Fruit fly (Drosophila melanogaster) whole organism, pupa: ENCODE data around the gene CG10365.

ENCODE experiments used
- CG12605 ChIP-seq: fragments of 200-800 bp; sonication (Bioruptor generic); IDR thresholded peaks from 2 replicates; pipeline ENCODE4 v1.3.6; 2022; ENCODE audit warnings: missing biosample characterization, missing genetic modification characterization
- CG14655 ChIP-seq: fragments of 200-800 bp; sonication (Bioruptor generic); optimal IDR thresholded peaks from 3 replicates; lab custom pipeline; 2017; ENCODE audit warnings: mild to moderate bottlenecking, missing biosample characterization, missing genetic modification reagents, missing genetic modification characterization
- CG15710 ChIP-seq: fragments of 200-800 bp; sonication (Bioruptor generic); optimal IDR thresholded peaks from 2 replicates; lab custom pipeline; 2018; ENCODE audit warnings: missing biosample characterization, mild to moderate bottlenecking, missing genetic modification characterization, moderate library complexity
- CG17806 ChIP-seq: fragments of 200-800 bp; sonication (Bioruptor generic); optimal IDR thresholded peaks from 2 replicates; lab custom pipeline; 2018; ENCODE audit warnings: missing biosample characterization, mild to moderate bottlenecking, missing genetic modification characterization, moderate library complexity
- CG4496 ChIP-seq: fragments of 200-800 bp; sonication (Bioruptor generic); IDR thresholded peaks from 3 replicates; pipeline ENCODE4 v1.3.6; 2022; ENCODE audit warnings: missing biosample characterization, missing genetic modification characterization
- CG8159 ChIP-seq: fragments of 200-800 bp; sonication (Bioruptor generic); optimal IDR thresholded peaks from 3 replicates; lab custom pipeline; 2018; ENCODE audit warnings: missing biosample characterization, mild to moderate bottlenecking, missing genetic modification characterization, moderate library complexity
- CG8301 ChIP-seq: fragments of 200-800 bp; sonication (Bioruptor generic); optimal IDR thresholded peaks from 2 replicates; lab custom pipeline; 2018; ENCODE audit warnings: missing biosample characterization, mild to moderate bottlenecking, missing genetic modification characterization
- D1 ChIP-seq: fragments of 200-800 bp; sonication (Bioruptor generic); optimal IDR thresholded peaks from 2 replicates; lab custom pipeline; 2018; ENCODE audit warnings: missing biosample characterization, mild to moderate bottlenecking, missing genetic modification characterization, moderate library complexity
- EcR ChIP-seq: fragments of 200-800 bp; sonication (Bioruptor generic); optimal IDR thresholded peaks from 3 replicates; lab custom pipeline; 2019; ENCODE audit warnings: missing biosample characterization, missing genetic modification characterization, mild to moderate bottlenecking, moderate library complexity, missing genetic modification reagents
- Ets98B ChIP-seq: fragments of 200-800 bp; sonication (Bioruptor generic); IDR thresholded peaks from 2 replicates; pipeline ENCODE4 v1.3.6; 2022; ENCODE audit warnings: missing biosample characterization, missing genetic modification characterization
- Pif1A ChIP-seq: fragments of 200-800 bp; sonication (Bioruptor generic); optimal IDR thresholded peaks from 3 replicates; lab custom pipeline; 2016; ENCODE audit warnings: missing biosample characterization, missing genetic modification characterization
- Snoo ChIP-seq: fragments of 200-800 bp; sonication (Bioruptor generic); optimal IDR thresholded peaks from 3 replicates; lab custom pipeline; 2017; ENCODE audit warnings: missing biosample characterization, mild to moderate bottlenecking, missing genetic modification characterization, inconsistent platforms

DNA sequence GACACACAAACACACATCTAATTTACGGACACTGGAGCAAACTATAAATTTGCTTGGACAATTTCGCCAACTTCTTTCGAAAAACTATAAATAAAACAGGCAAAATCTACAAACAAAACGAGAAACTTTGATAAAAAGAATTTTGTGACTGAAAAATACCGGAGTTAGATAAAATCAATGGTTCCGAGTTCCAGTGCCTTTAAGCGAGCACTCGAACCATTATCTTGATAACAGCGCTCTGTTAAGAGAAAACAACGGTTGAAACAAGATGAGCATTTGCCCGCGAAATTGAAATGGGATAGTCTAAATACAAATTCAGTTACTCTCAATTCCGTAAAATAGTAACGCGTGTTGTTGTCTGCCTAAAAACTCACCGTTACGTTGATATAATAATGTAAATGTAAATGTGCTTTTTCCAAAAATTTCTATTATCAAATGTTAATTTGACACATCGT is 28.5 kb upstream of the CG10365 start, which contains the start of gene CG10254:
- TF ChIP-seq D1 (no peak), CG8159 (tag; lab: Kevin White, UChicago) (no peak), Ets98B (GFP tag; lab: Robert Waterston, UW) (no peak), EcR (no peak), Pif1A (GFP tag; lab: Kevin White, UChicago) (no peak), Snoo (tag; lab: Kevin White, UChicago) (no peak), CG15710 (tag; lab: Kevin White, UChicago) (no peak), CG8301 (tag; lab: Kevin White, UChicago) (no peak), CG12605 (GFP tag; lab: Robert Waterston, UW) (no peak), CG14655 (GFP tag; lab: Kevin White, UChicago) (no peak), CG4496 (GFP tag; lab: Robert Waterston, UW) (no peak), CG17806 (no peak)
